Worm (Caenorhabditis elegans) whole organism, late embryonic: ENCODE data around the gene ZK353.4.

Source experiments
- T23F11.4 ChIP-seq: fragments of 200-800 bp; sonication (Bioruptor generic); optimal IDR thresholded peaks from 2 replicates; lab custom pipeline; 2018; ENCODE audit warnings: mild to moderate bottlenecking, missing genetic modification characterization, missing compliant biosample characterization
- ceh-30 ChIP-seq: fragments of 150-350 bp; optimal IDR thresholded peaks from 2 replicates; lab custom pipeline; 2014; ENCODE audit warnings: missing biosample characterization, missing genetic modification characterization
- lin-11 ChIP-seq: fragments of 200-800 bp; sonication (Bioruptor generic); optimal IDR thresholded peaks from 2 replicates; lab custom pipeline; 2018; ENCODE audit warnings: mild to moderate bottlenecking, missing genetic modification characterization, missing compliant biosample characterization
- pag-3 ChIP-seq: sonication (generic microtip); optimal IDR thresholded peaks from 2 replicates; lab custom pipeline; 2016; ENCODE audit warnings: missing compliant biosample characterization, missing genetic modification characterization, borderline replicate concordance
- pha-4 ChIP-seq: fragments of 150-350 bp; optimal IDR thresholded peaks from 2 replicates; lab custom pipeline; 2018; ENCODE audit warnings: missing biosample characterization, missing genetic modification reagents, missing genetic modification characterization
- pqm-1 ChIP-seq: sonication (generic microtip); optimal IDR thresholded peaks from 2 replicates; lab custom pipeline; 2016; ENCODE audit warnings: missing genetic modification characterization, missing compliant biosample characterization
- tbx-2 ChIP-seq: sonication (generic microtip); optimal IDR thresholded peaks from 2 replicates; lab custom pipeline; 2016; ENCODE audit warnings: missing genetic modification characterization, missing compliant biosample characterization

DNA sequence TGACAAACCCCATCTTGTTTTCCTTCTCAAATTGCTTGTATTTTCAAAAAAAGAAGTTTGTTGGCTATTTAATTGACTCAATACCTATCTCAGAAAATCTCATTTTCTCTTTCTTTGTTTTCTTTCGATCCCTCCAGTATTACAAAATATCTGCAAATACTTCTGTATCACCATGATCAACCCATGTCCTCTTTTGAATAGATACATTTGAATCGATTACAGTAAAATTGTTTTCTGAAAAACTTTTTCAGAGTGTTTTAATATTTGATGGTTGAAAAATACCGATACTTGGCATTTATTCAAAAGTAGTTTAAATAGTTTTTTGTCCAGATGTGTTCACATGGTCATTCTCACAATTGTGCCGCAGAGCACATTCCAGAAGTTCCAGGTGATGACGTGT lies 19.7 kb upstream of the ZK353.4 start, which contains the start of gene ZK353.9:
- TF ChIP-seq pha-4 (tag; lab: Kevin White, UChicago) = no peak
- TF ChIP-seq tbx-2 (tag; lab: Kevin White, UChicago) = no peak
- no peak for TF ChIP-seq ceh-30 (tag; lab: Kevin White, UChicago)
- no peak for TF ChIP-seq T23F11.4 (GFP tag; lab: Kevin White, UChicago)
- no peak for TF ChIP-seq pqm-1 (tag; lab: Kevin White, UChicago)
- TF ChIP-seq lin-11 (tag; lab: Kevin White, UChicago) = no peak
- no peak for TF ChIP-seq pag-3 (tag; lab: Kevin White, UChicago)
